Worm (Caenorhabditis elegans): ENCODE data around the gene agt-1.

agt-1 gene

DNA sequence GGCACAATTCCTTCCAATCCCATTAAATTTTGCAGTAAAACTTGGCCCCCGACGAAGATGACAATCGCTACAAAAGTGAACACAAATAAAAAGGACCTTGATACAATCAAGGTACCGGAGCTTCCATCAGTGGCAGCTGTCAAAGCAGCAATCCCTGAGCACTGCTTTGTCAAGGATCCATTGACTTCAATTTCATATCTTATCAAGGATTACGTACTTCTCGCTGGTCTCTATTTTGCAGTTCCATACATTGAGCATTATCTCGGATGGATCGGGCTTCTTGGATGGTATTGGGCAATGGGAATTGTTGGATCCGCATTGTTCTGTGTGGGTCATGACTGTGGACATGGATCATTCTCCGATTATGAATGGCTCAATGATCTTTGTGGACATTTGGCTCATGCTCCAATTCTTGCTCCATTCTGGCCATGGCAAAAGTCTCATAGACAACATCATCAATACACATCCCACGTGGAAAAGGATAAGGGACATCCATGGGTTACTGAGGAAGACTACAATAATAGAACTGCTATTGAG, 45.3 kb downstream of the agt-1 start, which contains the start of gene fat-2:
TSS of gene fat-2 (plus strand) at position 51 of the 537 bp plus-strand sequence.
- TF ChIP-seq zim-3 (tag; optimal IDR thresholded peaks at IDR 0.05) (peak; percentile 2), attf-5 (GFP tag; optimal IDR thresholded peaks at IDR 0.05) (no peak)

ce11 chrIV:13322429-13322828, 46.8 kb downstream of the agt-1 start:
- TF ChIP-seq ztf-26 (tag; optimal IDR thresholded peaks at IDR 0.05) (peak; percentile 51), F55B11.4 (tag; optimal IDR thresholded peaks at IDR 0.05; ENCODE audit: borderline replicate concordance, insufficient read depth) (no peak), unc-62 (GFP tag; optimal IDR thresholded peaks at IDR 0.05) (no peak), ets-4 (GFP tag; optimal IDR thresholded peaks at IDR 0.05) (peak; percentile 49), madf-10 (tag; optimal IDR thresholded peaks at IDR 0.05) (peak; percentile 58), dpff-1 (tag; optimal IDR thresholded peaks at IDR 0.05) (no peak), ZK185.1 (tag; optimal IDR thresholded peaks at IDR 0.05; ENCODE audit: poor library complexity, severe bottlenecking) (peak; percentile 29), F37B4.10 (GFP tag; IDR thresholded peaks at IDR 0.05) (no peak), lsy-27 (tag; optimal IDR thresholded peaks at IDR 0.05; ENCODE audit: borderline replicate concordance, insufficient read depth) (no peak), nfyb-1 (GFP tag; IDR thresholded peaks at IDR 0.05) (peak; percentile 79), zfh-2 (GFP tag; conservative IDR thresholded peaks at IDR 0.05) (peak; percentile 36; the same call in 1 of the 2 replicates), hmg-20 (GFP tag; IDR thresholded peaks at IDR 0.05) (no peak), hmg-1.2 (GFP tag; IDR thresholded peaks at IDR 0.05) (peak; percentile 81), T26A5.8 (tag; optimal IDR thresholded peaks at IDR 0.05) (no peak), lsl-1 (GFP tag; optimal IDR thresholded peaks at IDR 0.05) (no peak), gei-17 (GFP tag; optimal IDR thresholded peaks at IDR 0.05) (peak; percentile 24), snpc-1.1 (tag; optimal IDR thresholded peaks at IDR 0.05; ENCODE audit: insufficient read depth) (no peak), nfya-2 (GFP tag; IDR thresholded peaks at IDR 0.05) (no peak), chd-7 (tag; optimal IDR thresholded peaks at IDR 0.05) (peak; percentile 72), athp-1 (tag; optimal IDR thresholded peaks at IDR 0.05) (no peak), mes-4 (tag; optimal IDR thresholded peaks at IDR 0.05) (no peak), nhr-80 (tag; optimal IDR thresholded peaks at IDR 0.05) (peak; percentile 92), B0019.2 (GFP tag; conservative IDR thresholded peaks at IDR 0.05) (no peak), ceh-58 (GFP tag; IDR thresholded peaks at IDR 0.05) (no peak), Y95B8A.8 (GFP tag; IDR thresholded peaks at IDR 0.05) (no peak), bed-2 (GFP tag; IDR thresholded peaks at IDR 0.05) (no peak), ztf-22 (GFP tag; optimal IDR thresholded peaks at IDR 0.05) (peak; percentile 33), nhr-120 (GFP tag; IDR thresholded peaks at IDR 0.05) (no peak), lin-54 (GFP tag; optimal IDR thresholded peaks at IDR 0.05) (peak; percentile 43), ztf-25 (GFP tag; IDR thresholded peaks at IDR 0.05) (no peak), attf-5 (GFP tag; optimal IDR thresholded peaks at IDR 0.05) (peak; percentile 77), egl-18 (GFP tag; IDR thresholded peaks at IDR 0.05) (no peak), sea-2 (GFP tag; IDR thresholded peaks at IDR 0.05) (no peak), nhr-179 (tag; optimal IDR thresholded peaks at IDR 0.05) (no peak), Y56A3A.18 (GFP tag; IDR thresholded peaks at IDR 0.05) (peak; percentile 52; the same call in 1 of the 2 replicates), F22D6.2 (tag; optimal IDR thresholded peaks at IDR 0.05) (no peak), dox-1 (GFP tag; IDR thresholded peaks at IDR 0.05) (peak; percentile 50; the same call in 1 of the 2 replicates), ceh-27 (GFP tag; optimal IDR thresholded peaks at IDR 0.05) (peak; percentile 21), repo-1 (tag; optimal IDR thresholded peaks at IDR 0.05) (no peak), K11D2.4 (GFP tag; IDR thresholded peaks at IDR 0.05) (0 out of 2 replicates have a peak, but pooled peaks have one; percentile 53), lin-26 (GFP tag; IDR thresholded peaks at IDR 0.05) (peak; percentile 44; the same call in 1 of the 2 replicates), attf-6 (GFP tag; IDR thresholded peaks at IDR 0.05) (no peak), atf-7 (tag; optimal IDR thresholded peaks at IDR 0.05) (peak; percentile 72), F23B12.7 (tag; optimal IDR thresholded peaks at IDR 0.05; ENCODE audit: insufficient read depth) (no peak), sdz-38 (tag; optimal IDR thresholded peaks at IDR 0.05) (no peak), F57C9.4 (tag; optimal IDR thresholded peaks at IDR 0.05) (no peak)
